Worm (Caenorhabditis elegans): ENCODE data around the gene T12B5.15.

Gene T12B5.15

ce11 chrIII:966259-966658, 11.8 kb upstream of the T12B5.15 start:
- TF ChIP-seq nhr-90 (tag; optimal IDR thresholded peaks at IDR 0.05) (no peak), cebp-2 (GFP tag; IDR thresholded peaks at IDR 0.05) (no peak), lin-54 (GFP tag; optimal IDR thresholded peaks at IDR 0.05) (no peak), mcd-1 (GFP tag; IDR thresholded peaks at IDR 0.05) (no peak), lin-35 (GFP tag; optimal IDR thresholded peaks at IDR 0.05) (no peak)

- TF ChIP-seq nfya-1 (tag; optimal IDR thresholded peaks at IDR 0.05; ENCODE audit: borderline replicate concordance, insufficient read depth): no peak
- no peak for TF ChIP-seq K12H6.12 (tag; optimal IDR thresholded peaks at IDR 0.05)
Measured at ce11 chrIII:964637-965036, 10.2 kb upstream of the T12B5.15 start.

- TF ChIP-seq hmg-1.2 (GFP tag; IDR thresholded peaks at IDR 0.05) (peak; percentile 40; the same call in 1 of the 2 replicates), nhr-80 (tag; optimal IDR thresholded peaks at IDR 0.05) (peak; percentile 66), nhr-120 (GFP tag; IDR thresholded peaks at IDR 0.05) (no peak)
Measured at ce11 chrIII:961948-962347, 7.5 kb upstream of the T12B5.15 start, which contains the start of gene fbxa-51. TSS of gene fbxa-51 (plus strand) at chrIII:962269.

ce11 chrIII:955981-956380, 1.5 kb upstream of the T12B5.15 start, which contains the start of gene fbxa-54:
TSS of gene fbxa-54 (plus strand) at chrIII:956334.
- peak; percentile 79 for TF ChIP-seq nhr-80 (tag; optimal IDR thresholded peaks at IDR 0.05)
- no peak for TF ChIP-seq T07F8.4 (tag; optimal IDR thresholded peaks at IDR 0.05)

ce11 chrIII:952184-952583, 2.3 kb downstream of the T12B5.15 start, which contains the start of gene fbxa-10:
TSS of gene fbxa-10 (plus strand) at chrIII:952390.
- TF ChIP-seq cebp-2 (GFP tag; IDR thresholded peaks at IDR 0.05) (no peak), aptf-2 (GFP tag; conservative IDR thresholded peaks at IDR 0.05) (no peak), akir-1 (GFP tag; optimal IDR thresholded peaks at IDR 0.05) (no peak), F33H1.4 (GFP tag; IDR thresholded peaks at IDR 0.05) (no peak), F23B12.7 (tag; optimal IDR thresholded peaks at IDR 0.05; ENCODE audit: insufficient read depth) (no peak), ztf-6 (GFP tag; IDR thresholded peaks at IDR 0.05) (no peak), pbrm-1 (GFP tag; IDR thresholded peaks at IDR 0.05) (no peak), B0336.3 (GFP tag; IDR thresholded peaks at IDR 0.05) (no peak), lin-26 (GFP tag; IDR thresholded peaks at IDR 0.05) (no peak), mel-28 (tag; optimal IDR thresholded peaks at IDR 0.05; ENCODE audit: borderline replicate concordance) (no peak), zim-3 (tag; optimal IDR thresholded peaks at IDR 0.05) (no peak)

ce11 chrIII:950472-950871, 4.0 kb downstream of the T12B5.15 start, which contains the start of the genes fbxa-67 and fbxa-11:
TSS of gene fbxa-67 (minus strand) at chrIII:950670.
TSS of gene fbxa-11 (plus strand) at chrIII:950869.
- TF ChIP-seq F52B5.7 (tag; optimal IDR thresholded peaks at IDR 0.05): no peak
- no peak for TF ChIP-seq Y53F4B.3 (GFP tag; IDR thresholded peaks at IDR 0.05)
- TF ChIP-seq ceh-79 (tag; optimal IDR thresholded peaks at IDR 0.05): no peak
- TF ChIP-seq F10E7.11 (tag; optimal IDR thresholded peaks at IDR 0.05): no peak
- TF ChIP-seq ztf-26 (tag; optimal IDR thresholded peaks at IDR 0.05): no peak
- no peak for TF ChIP-seq nhr-120 (GFP tag; IDR thresholded peaks at IDR 0.05)
- TF ChIP-seq F33H1.4 (GFP tag; IDR thresholded peaks at IDR 0.05): no peak
- TF ChIP-seq let-607 (tag; optimal IDR thresholded peaks at IDR 0.05): no peak

- peak; percentile 88 for TF ChIP-seq cebp-1 (GFP tag; IDR thresholded peaks at IDR 0.05)
- TF ChIP-seq cebp-1 (tag; optimal IDR thresholded peaks at IDR 0.05): peak; percentile 78
- TF ChIP-seq chd-7 (tag; optimal IDR thresholded peaks at IDR 0.05): no peak
- no peak for TF ChIP-seq Y67H2A.10 (GFP tag; conservative IDR thresholded peaks at IDR 0.05)
- TF ChIP-seq attf-5 (GFP tag; optimal IDR thresholded peaks at IDR 0.05): peak; percentile 27
- TF ChIP-seq unc-62 (GFP tag; optimal IDR thresholded peaks at IDR 0.05): peak; percentile 60
- peak; percentile 79 for TF ChIP-seq nhr-80 (tag; optimal IDR thresholded peaks at IDR 0.05)
Measured at ce11 chrIII:946250-946725, 8.2 kb downstream of the T12B5.15 start, which contains the start of gene fbxa-60. TSS of gene fbxa-60 (minus strand) at chrIII:946300.

Data from whole organism, young adult.